Worm (Caenorhabditis elegans) whole organism, mixed stage, embryonic: ENCODE measurements around the gene his-70.

Source experiments
- blmp-1 ChIP-seq: fragments of 150-350 bp; optimal IDR thresholded peaks from 2 replicates; lab custom pipeline; 2014; ENCODE audit warnings: missing biosample characterization, missing genetic modification characterization
- lin-13 ChIP-seq: fragments of 150-350 bp; optimal IDR thresholded peaks from 2 replicates; lab custom pipeline; 2014; ENCODE audit warnings: missing biosample characterization, missing genetic modification characterization
- lin-32 ChIP-seq: fragments of 200-800 bp; sonication (Bioruptor generic); optimal IDR thresholded peaks from 2 replicates; lab custom pipeline; 2018; ENCODE audit warnings: mild to moderate bottlenecking, missing genetic modification characterization, missing compliant biosample characterization
- mab-5 ChIP-seq: fragments of 150-350 bp; optimal IDR thresholded peaks from 2 replicates; lab custom pipeline; 2014; ENCODE audit warnings: missing biosample characterization, missing genetic modification characterization
- mep-1 ChIP-seq: fragments of 150-350 bp; optimal IDR thresholded peaks from 2 replicates; lab custom pipeline; 2017; ENCODE audit warnings: missing biosample characterization, missing genetic modification reagents, missing genetic modification characterization, inconsistent platforms
- mls-2 ChIP-seq: sonication (generic microtip); optimal IDR thresholded peaks from 2 replicates; lab custom pipeline; 2016; ENCODE audit warnings: mild to moderate bottlenecking, missing genetic modification characterization, moderate library complexity, missing compliant biosample characterization
- nhr-76 ChIP-seq: sonication (generic microtip); optimal IDR thresholded peaks from 2 replicates; lab custom pipeline; 2017; ENCODE audit warnings: missing biosample characterization, missing genetic modification characterization
- pha-4 ChIP-seq: fragments of 150-350 bp; optimal IDR thresholded peaks from 2 replicates; lab custom pipeline; 2018; ENCODE audit warnings: missing biosample characterization, missing genetic modification reagents, missing genetic modification characterization
- snpc-4 ChIP-seq: fragments of 150-350 bp; optimal IDR thresholded peaks from 2 replicates; lab custom pipeline; 2014; ENCODE audit warnings: missing biosample characterization, missing genetic modification characterization
- sptf-1 ChIP-seq: sonication (generic microtip); optimal IDR thresholded peaks from 2 replicates; lab custom pipeline; 2017; ENCODE audit warnings: mild to moderate bottlenecking, missing genetic modification characterization, moderate library complexity, missing compliant biosample characterization

- TF ChIP-seq snpc-4 = no peak
- TF ChIP-seq sptf-1 (tag; lab: Kevin White, UChicago) = peak; percentile 25
- no peak for TF ChIP-seq lin-13 (tag; lab: Kevin White, UChicago)
- no peak for TF ChIP-seq mab-5 (tag; lab: Kevin White, UChicago)
- TF ChIP-seq mls-2 (tag; lab: Kevin White, UChicago) = peak; percentile 38
- no peak for TF ChIP-seq pha-4 (tag; lab: Kevin White, UChicago)
- TF ChIP-seq nhr-76 = no peak
- TF ChIP-seq blmp-1 = no peak
- no peak for TF ChIP-seq lin-32 (GFP tag; lab: Kevin White, UChicago)
- TF ChIP-seq mep-1 (tag; lab: Kevin White, UChicago) = no peak
Observed at ce11 chrIII:4010168-4010567, 49.8 kb downstream of the his-70 start.
